Fruit fly (Drosophila melanogaster) Kc167 (cell line): ENCODE measurements around the gene vkg.

ENCODE experiments used
- h ChIP-seq: fragments of >200 bp; optimal IDR thresholded peaks from 3 replicates; lab custom pipeline; 2018; ENCODE audit warnings: missing external identifiers
- insv ChIP-seq: fragments of >200 bp; optimal IDR thresholded peaks from 3 replicates; lab custom pipeline; 2018; ENCODE audit warnings: missing external identifiers
- psq ChIP-seq: fragments of >200 bp; optimal IDR thresholded peaks from 2 replicates; lab custom pipeline; 2017; ENCODE audit warnings: missing external identifiers

dm6 chr2L:5006323-5006722 lies 21.7 kb downstream of the vkg start:
- TF ChIP-seq insv (lab: Kevin White, UChicago) (no peak), psq (lab: Kevin White, UChicago) (no peak), h (lab: Kevin White, UChicago) (no peak)
